Worm (Caenorhabditis elegans) whole organism, L4 larva: Measurements from ENCODE around the gene ergi-3.
A peak's percentile ranks its signal among the peaks of the same experiment; 100 is the strongest.

Source experiments
- D1046.2 ChIP-seq: fragments of 200-800 bp; sonication (Bioruptor generic); IDR thresholded peaks from 2 replicates; pipeline ENCODE4 v1.3.6; 2022; ENCODE audit warnings: missing genetic modification characterization, missing compliant biosample characterization
- R02D3.7 ChIP-seq: fragments of 150-350 bp; sonication (generic microtip); optimal IDR thresholded peaks from 3 replicates; lab custom pipeline; 2014; ENCODE audit warnings: missing biosample characterization, missing genetic modification characterization
- T26A8.4 ChIP-seq: fragments of 200-800 bp; sonication (Bioruptor generic); IDR thresholded peaks from 2 replicates; pipeline ENCODE4 v1.3.6; 2022; ENCODE audit warnings: missing genetic modification characterization, missing compliant biosample characterization
- Y105C5A.15 ChIP-seq: fragments of 200-800 bp; sonication (Bioruptor generic); IDR thresholded peaks from 2 replicates; pipeline ENCODE4 v1.3.6; 2022; ENCODE audit warnings: missing genetic modification characterization, missing compliant biosample characterization
- aha-1 ChIP-seq: fragments of 150-350 bp; peaks from one replicate; lab custom pipeline; 2014; ENCODE audit warnings: missing biosample characterization, missing genetic modification characterization
- arid-1 ChIP-seq: fragments of 200-800 bp; sonication (Bioruptor generic); conservative IDR thresholded peaks from 2 replicates; pipeline ENCODE4 v1.3.6; 2022; ENCODE audit warnings: missing genetic modification reagents, missing genetic modification characterization, missing compliant biosample characterization
- ceh-44 ChIP-seq: fragments of 200-800 bp; sonication (Bioruptor generic); IDR thresholded peaks from 2 replicates; pipeline ENCODE4 v1.3.6; 2022; ENCODE audit warnings: missing genetic modification reagents, missing genetic modification characterization, missing compliant biosample characterization
- ctbp-1 ChIP-seq: fragments of 200-800 bp; sonication (Bioruptor generic); IDR thresholded peaks from 2 replicates; pipeline ENCODE4 v1.3.6; 2022; ENCODE audit warnings: missing genetic modification reagents, missing genetic modification characterization, missing compliant biosample characterization
- daf-12 ChIP-seq: fragments of 150-350 bp; optimal IDR thresholded peaks from 2 replicates; lab custom pipeline; 2014; ENCODE audit warnings: missing biosample characterization, missing genetic modification reagents, missing genetic modification characterization
- daf-16 ChIP-seq, 3 experiments: sonication (generic microtip); optimal IDR thresholded peaks; 2 replicates each; lab custom pipeline; 2016 to 2017; ENCODE audit warnings: missing genetic modification characterization in 3 of 3, missing genetic modification reagents in 3 of 3, mild to moderate bottlenecking in 2 of 3, missing compliant biosample characterization in 2 of 3, missing biosample characterization in 1 of 3, moderate library complexity in 1 of 3
- daf-19 ChIP-seq: fragments of 200-800 bp; sonication (Bioruptor generic); conservative IDR thresholded peaks from 2 replicates; pipeline ENCODE4 v1.3.6; 2022; ENCODE audit warnings: missing genetic modification characterization, missing compliant biosample characterization
- dmd-8 ChIP-seq: fragments of 200-800 bp; sonication (Bioruptor generic); IDR thresholded peaks from 2 replicates; pipeline ENCODE4 v1.3.6; 2022; ENCODE audit warnings: missing genetic modification characterization, missing compliant biosample characterization
- dmd-9 ChIP-seq: fragments of 200-800 bp; sonication (Bioruptor generic); IDR thresholded peaks from 2 replicates; pipeline ENCODE4 v1.3.6; 2022; ENCODE audit warnings: missing genetic modification reagents, missing genetic modification characterization, missing compliant biosample characterization
- duxl-1 ChIP-seq: sonication (generic microtip); optimal IDR thresholded peaks from 2 replicates; lab custom pipeline; 2016; ENCODE audit warnings: mild to moderate bottlenecking, missing genetic modification characterization, moderate library complexity, missing compliant biosample characterization; ENCODE audit not compliant: poor library complexity
- egl-27 ChIP-seq: sonication (generic microtip); optimal IDR thresholded peaks from 3 replicates; lab custom pipeline; 2017; ENCODE audit warnings: missing biosample characterization, missing genetic modification reagents, missing genetic modification characterization
- egl-43 ChIP-seq: fragments of 200-800 bp; sonication (Bioruptor generic); IDR thresholded peaks from 2 replicates; pipeline ENCODE4 v1.3.6; 2022; ENCODE audit warnings: missing genetic modification reagents, missing genetic modification characterization, missing compliant biosample characterization
- fos-1 ChIP-seq: fragments of 150-350 bp; optimal IDR thresholded peaks from 2 replicates; lab custom pipeline; 2014; ENCODE audit warnings: missing biosample characterization, missing genetic modification characterization
- gei-8 ChIP-seq: fragments of 200-800 bp; sonication (Bioruptor generic); optimal IDR thresholded peaks from 2 replicates; lab custom pipeline; 2018; ENCODE audit warnings: mild to moderate bottlenecking, missing genetic modification characterization, missing compliant biosample characterization
- hif-1 ChIP-seq, 2 experiments: sonication (generic microtip); optimal IDR thresholded peaks; 2 replicates each; lab custom pipeline; 2016 to 2017; ENCODE audit warnings: missing compliant biosample characterization in 2 of 2, missing genetic modification characterization in 2 of 2, missing genetic modification reagents in 2 of 2, missing genotype in 2 of 2, mild to moderate bottlenecking in 1 of 2
- hlh-11 ChIP-seq: fragments of 200-800 bp; sonication (Bioruptor generic); optimal IDR thresholded peaks from 2 replicates; lab custom pipeline; 2018; ENCODE audit warnings: mild to moderate bottlenecking, missing genetic modification characterization, missing compliant biosample characterization
- lin-13 ChIP-seq: fragments of 150-350 bp; optimal IDR thresholded peaks from 2 replicates; lab custom pipeline; 2014; ENCODE audit warnings: missing biosample characterization, missing genetic modification reagents, missing genetic modification characterization
- lir-3 ChIP-seq: sonication (generic microtip); optimal IDR thresholded peaks from 2 replicates; lab custom pipeline; 2016; ENCODE audit warnings: mild to moderate bottlenecking, missing genetic modification characterization, missing compliant biosample characterization
- lsy-2 ChIP-seq, 2 experiments: fragments of 150-350 bp in 1 of 2; sonication (generic microtip) in 1 of 2; optimal IDR thresholded peaks; 2 replicates each; lab custom pipeline; 2014 to 2017; ENCODE audit warnings: missing biosample characterization in 2 of 2, missing genetic modification characterization in 2 of 2
- madf-5 ChIP-seq, 2 experiments: fragments of 200-800 bp; sonication (Bioruptor generic); IDR thresholded peaks; 2 replicates each; pipeline ENCODE4 v1.3.6; 2022; ENCODE audit warnings: missing compliant biosample characterization in 2 of 2, missing genetic modification characterization in 2 of 2
- mdl-1 ChIP-seq, 2 experiments: fragments of 150-350 bp in 1 of 2; sonication (generic microtip) in 1 of 2; optimal IDR thresholded peaks; 2 replicates each; lab custom pipeline; 2014 to 2017; ENCODE audit warnings: missing biosample characterization in 2 of 2, missing genetic modification characterization in 2 of 2
- mxl-3 ChIP-seq: fragments of 200-800 bp; sonication (Bioruptor generic); optimal IDR thresholded peaks from 2 replicates; lab custom pipeline; 2018; ENCODE audit warnings: mild to moderate bottlenecking, missing genetic modification characterization, missing compliant biosample characterization
- nhr-102 ChIP-seq: sonication (generic microtip); optimal IDR thresholded peaks from 2 replicates; lab custom pipeline; 2016; ENCODE audit warnings: mild to moderate bottlenecking, missing genetic modification characterization, moderate library complexity, missing compliant biosample characterization
- nhr-11 ChIP-seq: fragments of 150-350 bp; optimal IDR thresholded peaks from 2 replicates; lab custom pipeline; 2014; ENCODE audit warnings: missing biosample characterization, missing genetic modification characterization
- nhr-25 ChIP-seq: sonication (generic microtip); optimal IDR thresholded peaks from 2 replicates; lab custom pipeline; 2017; ENCODE audit warnings: missing genetic modification characterization, mild to moderate bottlenecking, missing compliant biosample characterization, antibody characterized with exemption, moderate library complexity, borderline replicate concordance; ENCODE audit not compliant: insufficient read depth
- nhr-42 ChIP-seq: fragments of 200-800 bp; sonication (Bioruptor generic); IDR thresholded peaks from 2 replicates; pipeline ENCODE4 v1.3.6; 2022; ENCODE audit warnings: missing genetic modification characterization, missing compliant biosample characterization
- nhr-48 ChIP-seq: sonication (generic microtip); optimal IDR thresholded peaks from 2 replicates; lab custom pipeline; 2016; ENCODE audit warnings: mild to moderate bottlenecking, missing genetic modification characterization, missing compliant biosample characterization
- php-3 ChIP-seq: fragments of 200-800 bp; sonication (Bioruptor generic); IDR thresholded peaks from 2 replicates; pipeline ENCODE4 v1.3.6; 2022; ENCODE audit warnings: missing genetic modification reagents, missing genetic modification characterization, missing compliant biosample characterization
- rbr-2 ChIP-seq: sonication (generic microtip); optimal IDR thresholded peaks from 2 replicates; lab custom pipeline; 2016; ENCODE audit warnings: missing genotype, missing genetic modification characterization, missing compliant biosample characterization
- set-16 ChIP-seq: fragments of 200-800 bp; sonication (Bioruptor generic); IDR thresholded peaks from 2 replicates; pipeline ENCODE4 v1.3.6; 2022; ENCODE audit warnings: missing genetic modification reagents, missing genetic modification characterization, missing compliant biosample characterization
- tra-1 ChIP-seq: fragments of 200-800 bp; sonication (Bioruptor generic); IDR thresholded peaks from 2 replicates; pipeline ENCODE4 v1.3.6; 2022; ENCODE audit warnings: missing genetic modification reagents, missing genetic modification characterization, missing compliant biosample characterization
- unc-39 ChIP-seq: sonication (generic microtip); optimal IDR thresholded peaks from 2 replicates; lab custom pipeline; 2017; ENCODE audit warnings: missing biosample characterization, missing genetic modification characterization
- unc-62 ChIP-seq, 3 experiments: fragments of 150-350 bp in 1 of 3; sonication (generic microtip); optimal IDR thresholded peaks in 2 of 3; peaks in 1 of 3; 1 replicate in 1 of 3; 2 replicates in 2 of 3; lab custom pipeline; 2014 to 2017; ENCODE audit warnings: missing biosample characterization in 3 of 3, missing genetic modification characterization in 3 of 3, missing genetic modification reagents in 3 of 3, missing genotype in 1 of 3
- zfp-3 ChIP-seq: fragments of 200-800 bp; sonication (Bioruptor generic); conservative IDR thresholded peaks from 2 replicates; pipeline ENCODE4 v1.3.6; 2022; ENCODE audit warnings: missing genetic modification reagents, missing genetic modification characterization, missing compliant biosample characterization

The ergi-3 gene

ce11 chrX:15576942-15577341 is 39.6 kb downstream of the ergi-3 start, which contains the start of gene K09A9.6:
Gene K09A9.6, plus strand, starts transcription at chrX:15577242.
- no peak for TF ChIP-seq rbr-2 (tag; lab: Kevin White, UChicago)
- TF ChIP-seq daf-12 (tag; lab: Kevin White, UChicago) = no peak
- TF ChIP-seq fos-1 (tag; lab: Kevin White, UChicago) = no peak
- TF ChIP-seq T26A8.4 = no peak
- TF ChIP-seq tra-1 = no peak
- no peak for TF ChIP-seq dmd-8 (GFP tag; lab: Robert Waterston, UW)
- no peak for TF ChIP-seq nhr-102
- no peak for TF ChIP-seq madf-5 (GFP tag; IDR thresholded peaks at IDR 0.05; lab: Robert Waterston, UW)
- TF ChIP-seq nhr-25 (tag; lab: Kevin White, UChicago) = no peak
- no peak for TF ChIP-seq nhr-48
- TF ChIP-seq dmd-9 (GFP tag; lab: Robert Waterston, UW) = no peak
- TF ChIP-seq mdl-1 (tag; optimal IDR thresholded peaks at IDR 0.05; lab: Kevin White, UChicago) = no peak

ce11 chrX:15575460-15575859 is 41.1 kb downstream of the ergi-3 start:
- peak; percentile 77 for TF ChIP-seq aha-1 (tag; lab: Kevin White, UChicago)
- peak in 1 of 2 experiments; percentile 60 for TF ChIP-seq daf-16 (GFP tag; optimal IDR thresholded peaks at IDR 0.05; lab: Kevin White, UChicago)
- no peak for TF ChIP-seq daf-16 (tag; optimal IDR thresholded peaks at IDR 0.05; lab: Kevin White, UChicago)
- peak; percentile 19 for TF ChIP-seq nhr-11 (tag; lab: Kevin White, UChicago)
- TF ChIP-seq R02D3.7 (tag; lab: Kevin White, UChicago) = no peak
- peak; percentile 23 for TF ChIP-seq hlh-11

ce11 chrX:15572021-15572420 is 44.5 kb downstream of the ergi-3 start:
- TF ChIP-seq lsy-2 (tag; optimal IDR thresholded peaks at IDR 0.05; lab: Kevin White, UChicago) (no peak), set-16 (GFP tag; lab: Robert Waterston, UW) (peak; percentile 97), egl-43 (GFP tag; lab: Robert Waterston, UW) (peak; percentile 48; the same call in 1 of the 2 replicates), hif-1 (tag; optimal IDR thresholded peaks at IDR 0.05; lab: Kevin White, UChicago) (no peak), dmd-8 (GFP tag; lab: Robert Waterston, UW) (0 out of 2 replicates have a peak, but pooled peaks have one; percentile 15), Y105C5A.15 (GFP tag; lab: Robert Waterston, UW) (0 out of 2 replicates have a peak, but pooled peaks have one; percentile 50), D1046.2 (GFP tag; lab: Robert Waterston, UW) (0 out of 2 replicates have a peak, but pooled peaks have one; percentile 36)

- TF ChIP-seq unc-62 (GFP tag; optimal IDR thresholded peaks at IDR 0.05 in 1 of 2; lab: Kevin White, UChicago) = peak in 1 of 2 experiments; percentile 85
- no peak for TF ChIP-seq unc-62 (tag; optimal IDR thresholded peaks at IDR 0.05; lab: Kevin White, UChicago)
- TF ChIP-seq aha-1 (tag; lab: Kevin White, UChicago) = peak; percentile 64
- TF ChIP-seq ceh-44 = no peak
- TF ChIP-seq zfp-3 (GFP tag; lab: Robert Waterston, UW) = no peak
Observed at ce11 chrX:15569633-15570032, 46.9 kb downstream of the ergi-3 start.

DNA sequence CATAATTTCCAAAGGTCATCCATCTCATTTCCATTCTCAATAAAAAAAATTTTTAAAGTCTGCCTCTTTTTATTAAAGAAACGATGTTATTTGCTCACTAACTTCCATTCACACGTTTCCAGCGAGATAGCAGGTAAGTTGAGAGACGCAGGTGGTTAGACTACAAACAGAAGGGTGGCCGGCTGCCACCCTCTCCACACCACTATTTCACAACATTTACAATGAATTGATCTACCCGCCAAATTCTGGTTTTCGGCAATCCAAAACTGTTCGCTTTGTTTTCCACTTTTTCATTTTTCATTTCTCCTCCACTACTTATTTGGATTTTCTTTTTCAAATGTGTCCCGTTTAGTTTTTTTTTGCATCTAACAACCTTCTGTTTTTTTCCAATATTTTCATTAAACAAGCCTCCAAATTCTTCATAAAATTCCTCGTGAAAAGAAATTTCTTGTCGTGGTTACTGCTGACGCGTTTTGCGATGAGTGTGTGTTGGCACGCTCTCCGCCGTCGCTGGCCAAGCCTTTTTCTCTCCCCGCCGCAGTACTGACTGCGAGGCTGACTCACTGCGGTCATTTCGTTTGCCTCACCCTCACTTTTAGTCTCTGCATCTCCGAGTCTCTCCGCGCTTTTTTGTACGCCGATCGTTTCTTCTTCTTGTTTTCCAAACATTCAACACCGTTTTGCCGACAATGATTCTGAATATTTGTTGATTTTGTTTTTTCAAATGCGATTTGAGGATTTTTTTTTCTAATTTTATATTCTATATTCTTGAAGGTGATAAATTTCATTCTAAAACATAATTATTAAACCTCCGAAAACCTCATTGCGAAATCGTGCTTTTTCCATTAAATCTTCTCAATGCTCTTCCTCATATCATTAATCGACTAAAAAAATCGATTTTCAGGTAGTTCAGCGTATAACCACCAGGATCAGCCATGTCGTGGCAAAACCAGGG is 48.3 kb downstream of the ergi-3 start, which contains the start of gene dyn-1:
Gene dyn-1 (plus strand): TSS at position 905 of the 955 bp plus-strand sequence.
- TF ChIP-seq nhr-11 (tag; lab: Kevin White, UChicago) (peak; percentile 16), nhr-42 (GFP tag; lab: Robert Waterston, UW) (0 out of 2 replicates have a peak, but pooled peaks have one; percentile 35), daf-16 (GFP tag; optimal IDR thresholded peaks at IDR 0.05; lab: Kevin White, UChicago) (no peak), daf-16 (tag; optimal IDR thresholded peaks at IDR 0.05; lab: Kevin White, UChicago) (peak; percentile 32), ceh-44 (no peak), unc-39 (tag; lab: Kevin White, UChicago) (no peak), hif-1 (tag; optimal IDR thresholded peaks at IDR 0.05; lab: Kevin White, UChicago) (peak in 1 of 2 experiments; percentile 48), mxl-3 (GFP tag; lab: Kevin White, UChicago) (peak; percentile 85), set-16 (GFP tag; lab: Robert Waterston, UW) (peak; percentile 64), ctbp-1 (0 out of 2 replicates have a peak, but pooled peaks have one; percentile 21), arid-1 (GFP tag; lab: Robert Waterston, UW) (no peak), Y105C5A.15 (GFP tag; lab: Robert Waterston, UW) (no peak), duxl-1 (tag; lab: Kevin White, UChicago) (peak; percentile 13), mdl-1 (tag; optimal IDR thresholded peaks at IDR 0.05; lab: Kevin White, UChicago) (peak in 1 of 2 experiments; percentile 78), gei-8 (GFP tag; lab: Kevin White, UChicago) (no peak), php-3 (peak; percentile 61; the same call in 1 of the 2 replicates), daf-19 (GFP tag; lab: Robert Waterston, UW) (no peak), egl-27 (tag; lab: Kevin White, UChicago) (no peak), lir-3 (peak; percentile 43), lin-13 (GFP tag; lab: Kevin White, UChicago) (no peak), nhr-48 (peak; percentile 63)
